Worm (Caenorhabditis elegans) whole organism, mixed stage, embryonic: ENCODE results near the gene lact-9.

Experiments
- lsy-2 ChIP-seq: fragments of 150-350 bp; optimal IDR thresholded peaks from 2 replicates; lab custom pipeline; 2014; ENCODE audit warnings: missing biosample characterization, missing genetic modification characterization
- pha-4 ChIP-seq: fragments of 150-350 bp; optimal IDR thresholded peaks from 2 replicates; lab custom pipeline; 2018; ENCODE audit warnings: missing biosample characterization, missing genetic modification reagents, missing genetic modification characterization

DNA sequence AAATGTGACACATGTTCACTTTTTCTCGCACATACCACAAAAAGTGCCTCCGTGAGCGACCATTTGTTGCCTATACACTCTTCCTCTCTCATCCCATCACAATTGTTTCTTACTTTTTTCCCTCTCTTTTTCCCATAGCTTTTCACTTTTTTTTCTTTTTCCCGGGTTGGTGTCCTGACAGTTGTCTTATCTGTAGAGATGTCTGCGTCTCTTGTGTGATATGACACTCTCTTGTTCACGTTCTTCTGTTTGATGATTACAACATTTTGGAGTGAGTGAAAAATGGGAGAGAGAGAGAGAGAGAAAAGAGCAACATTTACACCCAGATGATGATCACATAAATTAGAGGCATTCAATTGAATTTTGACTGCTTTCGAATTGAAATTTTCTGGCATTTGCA is 40.9 kb upstream of the lact-9 start:
- TF ChIP-seq pha-4 (tag; lab: Kevin White, UChicago) (no peak), lsy-2 (tag; lab: Kevin White, UChicago) (no peak)
